Fruit fly (Drosophila melanogaster): ENCODE results near the gene Cpr11B.

DNA sequence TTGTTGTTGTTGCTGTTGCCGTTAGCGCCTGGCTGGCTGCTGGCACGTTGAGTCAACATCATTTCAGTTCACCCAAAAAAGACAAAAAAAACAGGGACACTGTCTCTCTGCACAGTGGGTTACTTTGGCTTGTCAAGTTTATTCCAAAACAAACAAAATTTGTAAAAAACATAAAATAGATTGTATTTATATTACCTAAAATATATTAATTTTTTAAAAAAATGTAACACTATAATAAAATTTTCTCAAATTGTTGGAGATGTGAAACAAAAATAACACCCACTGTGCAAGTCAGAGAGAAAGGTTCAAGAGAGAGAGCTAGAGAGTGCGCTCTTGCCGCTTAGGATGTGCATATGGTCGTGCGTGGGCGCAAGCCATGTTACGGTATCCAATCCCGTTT lies 14.7 kb downstream of the Cpr11B start:
- TF ChIP-seq Pif1A (GFP tag; optimal IDR thresholded peaks at IDR 0.05) (peak; percentile 57), Pif1B (GFP tag; optimal IDR thresholded peaks at IDR 0.05) (peak; percentile 65), gl (tag; optimal IDR thresholded peaks at IDR 0.05) (no peak)

All from whole organism, pupa.